Fruit fly (Drosophila melanogaster) whole organism, pupa: ENCODE data around the gene egh.

ENCODE experiments used
- CG12605 ChIP-seq: fragments of 200-800 bp; sonication (Bioruptor generic); IDR thresholded peaks from 2 replicates; pipeline ENCODE4 v1.3.6; 2022; ENCODE audit warnings: missing biosample characterization, missing genetic modification characterization
- CG4496 ChIP-seq: fragments of 200-800 bp; sonication (Bioruptor generic); IDR thresholded peaks from 3 replicates; pipeline ENCODE4 v1.3.6; 2022; ENCODE audit warnings: missing biosample characterization, missing genetic modification characterization
- CG9948 ChIP-seq: fragments of 200-800 bp; sonication (Bioruptor generic); optimal IDR thresholded peaks from 2 replicates; lab custom pipeline; 2018; ENCODE audit warnings: missing biosample characterization, mild to moderate bottlenecking, missing genetic modification characterization, moderate library complexity
- Snoo ChIP-seq: fragments of 200-800 bp; sonication (Bioruptor generic); optimal IDR thresholded peaks from 3 replicates; lab custom pipeline; 2017; ENCODE audit warnings: missing biosample characterization, mild to moderate bottlenecking, missing genetic modification characterization, inconsistent platforms
- gl ChIP-seq: fragments of 200-800 bp; sonication (Bioruptor generic); optimal IDR thresholded peaks from 2 replicates; lab custom pipeline; 2018; ENCODE audit warnings: missing biosample characterization, mild to moderate bottlenecking, missing genetic modification characterization

dm6 chrX:2588415-2589411 is at the start of gene egh:
- peak; percentile 10 for TF ChIP-seq gl (tag; lab: Kevin White, UChicago)
- peak; percentile 52 for TF ChIP-seq Snoo (tag; lab: Kevin White, UChicago)
- TF ChIP-seq CG9948 = peak; percentile 46
- peak; percentile 74 for TF ChIP-seq CG12605
- peak; percentile 91 for TF ChIP-seq CG4496
